Fruit fly (Drosophila melanogaster) whole organism, embryonic: ENCODE results near the gene CARPB.
A peak's percentile ranks its signal among the peaks of the same experiment; 100 is the strongest.

ENCODE experiments used
- Ada2b ChIP-seq: fragments of 200-800 bp; sonication (Bioruptor generic); IDR thresholded peaks from 2 replicates; pipeline ENCODE4 v1.3.6; 2022; ENCODE audit warnings: missing biosample characterization, missing genetic modification characterization
- CG11398 ChIP-seq: fragments of 200-800 bp; sonication (Bioruptor generic); optimal IDR thresholded peaks from 2 replicates; lab custom pipeline; 2016; ENCODE audit warnings: missing biosample characterization, missing genetic modification characterization
- CG11456 ChIP-seq: fragments of 200-800 bp; sonication (Bioruptor generic); IDR thresholded peaks from 3 replicates; pipeline ENCODE4 v1.3.6; 2022; ENCODE audit warnings: missing biosample characterization, missing genetic modification characterization
- CG14860 ChIP-seq: fragments of 200-800 bp; sonication (Bioruptor generic); IDR thresholded peaks from 3 replicates; pipeline ENCODE4 v1.3.6; 2022; ENCODE audit warnings: missing biosample characterization, missing genetic modification characterization; ENCODE audit not compliant: partially characterized antibody
- CG15011 ChIP-seq: fragments of 200-800 bp; sonication (Bioruptor generic); optimal IDR thresholded peaks from 3 replicates; lab custom pipeline; 2018; ENCODE audit warnings: missing biosample characterization, mild to moderate bottlenecking, missing genetic modification characterization
- CG2712 ChIP-seq: fragments of 200-800 bp; optimal IDR thresholded peaks from 3 replicates; lab custom pipeline; 2019; ENCODE audit warnings: missing biosample characterization, mild to moderate bottlenecking, missing genetic modification characterization, moderate library complexity
- CG34376 ChIP-seq: fragments of 200-800 bp; sonication (Bioruptor generic); optimal IDR thresholded peaks from 2 replicates; lab custom pipeline; 2018; ENCODE audit warnings: missing biosample characterization, mild to moderate bottlenecking, missing genetic modification characterization
- CG6854 ChIP-seq: fragments of 200-800 bp; sonication (Bioruptor generic); optimal IDR thresholded peaks from 3 replicates; lab custom pipeline; 2017; ENCODE audit warnings: missing biosample characterization, mild to moderate bottlenecking, missing genetic modification characterization
- CG7556 ChIP-seq: fragments of 200-800 bp; sonication (Bioruptor generic); optimal IDR thresholded peaks from 2 replicates; lab custom pipeline; 2017; ENCODE audit warnings: missing biosample characterization, mild to moderate bottlenecking, missing genetic modification characterization
- CG7745 ChIP-seq: fragments of 200-800 bp; sonication (Bioruptor generic); optimal IDR thresholded peaks from 2 replicates; lab custom pipeline; 2018; ENCODE audit warnings: missing biosample characterization, mild to moderate bottlenecking, missing genetic modification characterization, moderate library complexity
- CG8281 ChIP-seq: fragments of 200-800 bp; sonication (Bioruptor generic); optimal IDR thresholded peaks from 2 replicates; lab custom pipeline; 2018; ENCODE audit warnings: missing biosample characterization, mild to moderate bottlenecking, missing genetic modification characterization, moderate library complexity
- CG8944 ChIP-seq: fragments of 200-800 bp; sonication (Bioruptor generic); optimal IDR thresholded peaks from 3 replicates; lab custom pipeline; 2016; ENCODE audit warnings: missing biosample characterization, missing genetic modification characterization
- CkIIα-i1 ChIP-seq: fragments of 200-800 bp; sonication (Bioruptor generic); IDR thresholded peaks from 2 replicates; pipeline ENCODE4 v1.3.6; 2022; ENCODE audit warnings: missing biosample characterization, missing genetic modification characterization
- Deaf1 ChIP-seq: fragments of 200-800 bp; optimal IDR thresholded peaks from 3 replicates; lab custom pipeline; 2019; ENCODE audit warnings: missing biosample characterization, mild to moderate bottlenecking, missing genetic modification characterization, moderate library complexity
- Dll ChIP-seq: fragments of 200-800 bp; sonication (Bioruptor generic); IDR thresholded peaks from 4 replicates; pipeline ENCODE4 v1.3.6; 2022; ENCODE audit warnings: missing biosample characterization, missing genetic modification characterization; ENCODE audit not compliant: partially characterized antibody
- Ets65A ChIP-seq: fragments of 200-800 bp; sonication (Bioruptor generic); peaks from one replicate; lab custom pipeline; 2016; ENCODE audit warnings: missing biosample characterization, missing genetic modification characterization
- Fer1 ChIP-seq: fragments of 200-800 bp; sonication (Bioruptor generic); optimal IDR thresholded peaks from 2 replicates; lab custom pipeline; 2017; ENCODE audit warnings: missing biosample characterization, mild to moderate bottlenecking, missing genetic modification characterization
- H15 ChIP-seq: fragments of 200-800 bp; sonication (Bioruptor generic); IDR thresholded peaks from 3 replicates; pipeline ENCODE4 v1.3.6; 2022; ENCODE audit warnings: missing biosample characterization, missing genetic modification characterization
- Hr39 ChIP-seq: fragments of >200 bp; optimal IDR thresholded peaks from 2 replicates; lab custom pipeline; 2017
- Hr51 ChIP-seq, 2 experiments: fragments of 200-800 bp; sonication (Bioruptor generic); optimal IDR thresholded peaks; 2 replicates in 1 of 2; 3 replicates in 1 of 2; lab custom pipeline; 2016 to 2018; ENCODE audit warnings: missing biosample characterization in 2 of 2, missing genetic modification characterization in 2 of 2, mild to moderate bottlenecking in 1 of 2, moderate library complexity in 1 of 2
- NC2β ChIP-seq: fragments of 200-800 bp; sonication (Bioruptor generic); optimal IDR thresholded peaks from 2 replicates; lab custom pipeline; 2016; ENCODE audit warnings: missing biosample characterization, missing genetic modification characterization
- Nf-YB ChIP-seq: fragments of 200-800 bp; sonication (Bioruptor generic); optimal IDR thresholded peaks from 3 replicates; lab custom pipeline; 2019; ENCODE audit warnings: missing biosample characterization, mild to moderate bottlenecking, missing genetic modification characterization, moderate library complexity
- Nf-YC ChIP-seq: fragments of 200-800 bp; optimal IDR thresholded peaks from 3 replicates; lab custom pipeline; 2019; ENCODE audit warnings: missing biosample characterization, mild to moderate bottlenecking, missing genetic modification characterization, moderate library complexity
- Six4 ChIP-seq: fragments of 200-800 bp; sonication (Bioruptor generic); optimal IDR thresholded peaks from 2 replicates; lab custom pipeline; 2016; ENCODE audit warnings: missing biosample characterization, missing genetic modification characterization
- Taf1 ChIP-seq: fragments of 200-800 bp; sonication (Bioruptor generic); IDR thresholded peaks from 2 replicates; pipeline ENCODE4 v1.3.6; 2022; ENCODE audit warnings: missing biosample characterization, missing genetic modification characterization
- ci ChIP-seq: fragments of 200-800 bp; sonication (Bioruptor generic); IDR thresholded peaks from 3 replicates; pipeline ENCODE4 v1.3.6; 2022; ENCODE audit warnings: missing biosample characterization, missing genetic modification characterization
- croc ChIP-seq: fragments of 200-800 bp; sonication (Bioruptor generic); conservative IDR thresholded peaks from 3 replicates; pipeline ENCODE4 v1.3.6; 2022; ENCODE audit warnings: missing biosample characterization, missing genetic modification characterization
- da ChIP-seq: fragments of 200-800 bp; sonication (Bioruptor generic); optimal IDR thresholded peaks from 2 replicates; lab custom pipeline; 2016; ENCODE audit warnings: missing biosample characterization, missing genetic modification characterization
- dimm ChIP-seq: fragments of 200-800 bp; sonication (Bioruptor generic); IDR thresholded peaks from 2 replicates; pipeline ENCODE4 v1.3.6; 2022; ENCODE audit warnings: missing biosample characterization, missing genetic modification characterization
- ewg ChIP-seq: fragments of 200-800 bp; sonication (Bioruptor generic); optimal IDR thresholded peaks from 3 replicates; lab custom pipeline; 2017; ENCODE audit warnings: mild to moderate bottlenecking, missing biosample characterization, missing genetic modification reagents, missing genetic modification characterization
- eyg ChIP-seq: fragments of 200-800 bp; sonication (Bioruptor generic); optimal IDR thresholded peaks from 3 replicates; lab custom pipeline; 2016; ENCODE audit warnings: missing biosample characterization, missing genetic modification characterization
- fd64A ChIP-seq: fragments of 200-800 bp; sonication (Bioruptor generic); optimal IDR thresholded peaks from 3 replicates; lab custom pipeline; 2018; ENCODE audit warnings: missing biosample characterization, mild to moderate bottlenecking, missing genetic modification characterization
- fd96Cb ChIP-seq: fragments of 200-800 bp; sonication (Bioruptor generic); optimal IDR thresholded peaks from 2 replicates; lab custom pipeline; 2018; ENCODE audit warnings: missing biosample characterization, mild to moderate bottlenecking, missing genetic modification characterization, moderate library complexity
- klu ChIP-seq: fragments of 200-800 bp; sonication (Bioruptor generic); IDR thresholded peaks from 2 replicates; pipeline ENCODE4 v1.3.6; 2022; ENCODE audit warnings: missing biosample characterization, missing genetic modification characterization
- mirr ChIP-seq: fragments of 200-800 bp; sonication (Bioruptor generic); optimal IDR thresholded peaks from 3 replicates; lab custom pipeline; 2018; ENCODE audit warnings: missing biosample characterization, mild to moderate bottlenecking, missing genetic modification characterization
- scrt ChIP-seq: fragments of 200-800 bp; sonication (Bioruptor generic); optimal IDR thresholded peaks from 2 replicates; lab custom pipeline; 2018; ENCODE audit warnings: missing biosample characterization, mild to moderate bottlenecking, missing genetic modification characterization, moderate library complexity
- sens ChIP-seq: fragments of 200-800 bp; sonication (Bioruptor generic); peaks from one replicate; lab custom pipeline; 2016; ENCODE audit warnings: missing biosample characterization, missing genetic modification characterization
- sna ChIP-seq: fragments of 200-800 bp; sonication (Bioruptor generic); IDR thresholded peaks from 2 replicates; pipeline ENCODE4 v1.3.6; 2022; ENCODE audit warnings: missing biosample characterization, missing genetic modification characterization; ENCODE audit not compliant: partially characterized antibody
- stwl ChIP-seq: fragments of 200-800 bp; sonication (Bioruptor generic); optimal IDR thresholded peaks from 3 replicates; lab custom pipeline; 2018; ENCODE audit warnings: missing biosample characterization, mild to moderate bottlenecking, missing genetic modification characterization, moderate library complexity
- twi ChIP-seq: fragments of 200-800 bp; optimal IDR thresholded peaks from 2 replicates; lab custom pipeline; 2019; ENCODE audit warnings: missing biosample characterization, mild to moderate bottlenecking, missing genetic modification characterization, moderate library complexity
- wek ChIP-seq: fragments of 200-800 bp; sonication (Bioruptor generic); optimal IDR thresholded peaks from 3 replicates; lab custom pipeline; 2018; ENCODE audit warnings: missing biosample characterization, mild to moderate bottlenecking, missing genetic modification characterization, moderate library complexity

The CARPB gene

DNA sequence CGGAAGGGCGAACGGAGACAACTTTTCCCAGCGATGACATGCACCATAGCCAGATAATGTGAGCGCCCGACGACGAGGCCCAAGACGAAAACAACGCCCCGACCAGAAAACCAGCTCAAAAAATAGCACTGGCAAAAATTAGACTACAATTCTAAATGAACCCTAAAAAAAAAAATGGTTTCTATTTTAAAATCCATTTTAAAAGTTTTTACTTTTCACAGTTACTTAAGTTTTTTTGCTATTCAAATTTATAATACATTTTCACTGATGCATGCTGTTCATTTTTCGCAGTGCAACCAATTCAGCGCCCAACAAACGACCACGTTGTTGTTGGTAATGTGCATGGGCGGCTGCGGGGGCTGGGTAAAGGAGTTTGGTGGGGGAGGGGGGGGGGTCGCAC lies 4.3 kb downstream of the CARPB start (continued):
- TF ChIP-seq CG7556 = no peak
- TF ChIP-seq stwl (tag; lab: Kevin White, UChicago) = no peak
- no peak for TF ChIP-seq eyg (GFP tag; lab: Kevin White, UChicago)
- peak in 1 of 2 experiments; percentile 3 for TF ChIP-seq Hr51 (GFP tag; optimal IDR thresholded peaks at IDR 0.05; lab: Kevin White, UChicago)
- 0 out of 3 replicates have a peak, but pooled peaks have one; percentile 26 for TF ChIP-seq ci
- TF ChIP-seq twi (tag; lab: Kevin White, UChicago) = no peak
- no peak for TF ChIP-seq fd64A (GFP tag; lab: Kevin White, UChicago)
- TF ChIP-seq CG34376 (GFP tag; lab: Kevin White, UChicago) = no peak
- no peak for TF ChIP-seq klu (GFP tag; lab: Robert Waterston, UW)
- TF ChIP-seq dimm (GFP tag; lab: Robert Waterston, UW) = no peak
- TF ChIP-seq CG14860 (GFP tag; lab: Robert Waterston, UW) = no peak
- TF ChIP-seq Fer1 (GFP tag; lab: Kevin White, UChicago) = no peak
- no peak for TF ChIP-seq NC2β (GFP tag; lab: Kevin White, UChicago)
- TF ChIP-seq croc (GFP tag; lab: Robert Waterston, UW) = no peak
- no peak for TF ChIP-seq Taf1
- peak; percentile 48; the same call in 1 of the 3 replicates for TF ChIP-seq H15 (GFP tag; lab: Robert Waterston, UW)
- TF ChIP-seq CG15011 (GFP tag; lab: Kevin White, UChicago) = no peak
- TF ChIP-seq CG8281 (tag; lab: Kevin White, UChicago) = no peak
- TF ChIP-seq sens (GFP tag; lab: Kevin White, UChicago) = peak; percentile 65
- TF ChIP-seq Deaf1 = no peak
- no peak for TF ChIP-seq Six4 (GFP tag; lab: Kevin White, UChicago)
- TF ChIP-seq Dll (GFP tag; lab: Robert Waterston, UW) = no peak
- TF ChIP-seq Ets65A (GFP tag; lab: Kevin White, UChicago) = peak; percentile 62

DNA sequence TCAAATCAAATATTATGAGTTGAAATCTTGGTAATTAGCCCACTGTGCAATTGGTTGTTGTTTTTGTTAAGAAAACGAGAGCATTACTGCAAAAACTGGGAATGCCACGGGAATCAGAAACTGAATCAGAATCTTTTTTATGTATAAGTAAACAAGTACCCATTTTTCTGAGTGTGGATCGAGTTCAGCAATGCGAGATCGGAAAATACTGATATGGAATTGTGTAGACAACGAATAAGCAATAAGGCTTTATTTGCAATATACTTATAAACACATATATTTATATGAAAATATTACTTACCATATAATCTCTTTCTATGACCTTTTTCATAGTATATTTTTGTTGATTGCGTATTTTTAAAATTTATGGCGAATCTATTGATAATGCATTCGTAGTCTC lies 4.9 kb downstream of the CARPB start:
- TF ChIP-seq mirr (no peak), CG11456 (GFP tag; lab: Robert Waterston, UW) (no peak), CG2712 (tag; lab: Kevin White, UChicago) (no peak), Hr39 (no peak)

DNA sequence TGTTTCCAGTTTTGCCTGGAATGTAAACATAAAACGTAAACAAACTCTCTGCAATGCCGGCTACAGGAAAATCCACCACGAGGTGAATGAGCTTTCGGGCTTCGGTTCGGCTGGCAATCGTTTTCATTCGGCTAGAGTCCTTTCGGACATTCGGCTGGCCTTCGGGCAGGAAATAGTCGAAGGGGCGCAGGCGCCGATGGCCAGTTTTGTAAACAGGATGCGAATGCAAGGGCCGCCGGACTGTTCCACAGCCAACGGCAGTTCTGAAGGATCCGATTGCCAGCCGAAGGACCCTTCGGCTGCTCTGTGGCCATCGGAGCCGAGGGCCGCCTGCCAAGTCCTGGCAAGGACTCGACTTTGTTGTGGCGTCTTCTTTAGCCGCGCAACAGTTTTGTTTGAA lies 11.3 kb downstream of the CARPB start:
- no peak for TF ChIP-seq fd96Cb
- TF ChIP-seq Ada2b (GFP tag; lab: Robert Waterston, UW) = no peak
- no peak for TF ChIP-seq wek (GFP tag; lab: Kevin White, UChicago)
- TF ChIP-seq ewg (GFP tag; lab: Kevin White, UChicago) = peak; percentile 57
- TF ChIP-seq scrt (GFP tag; lab: Kevin White, UChicago) = peak; percentile 57
- no peak for TF ChIP-seq CG7745
- TF ChIP-seq da = no peak
- no peak for TF ChIP-seq CG8944 (GFP tag; lab: Kevin White, UChicago)
- TF ChIP-seq Deaf1 = peak; percentile 98
- peak; percentile 83 for TF ChIP-seq Nf-YC (tag; lab: Kevin White, UChicago)
- TF ChIP-seq CG11398 = no peak
- TF ChIP-seq CkIIα-i1 = no peak
- TF ChIP-seq Nf-YB (GFP tag; lab: Kevin White, UChicago) = peak; percentile 25
- TF ChIP-seq CG6854 (GFP tag; lab: Kevin White, UChicago) = no peak
- no peak for TF ChIP-seq sna (GFP tag; lab: Robert Waterston, UW)
